Fruit fly (Drosophila melanogaster) whole organism, embryonic: ENCODE measurements around the gene CG34398.

Source experiments
- B-H2 ChIP-seq: fragments of 200-800 bp; sonication (Bioruptor generic); optimal IDR thresholded peaks from 2 replicates; lab custom pipeline; 2018; ENCODE audit warnings: missing biosample characterization, mild to moderate bottlenecking, missing genetic modification characterization
- Bdp1 ChIP-seq: fragments of 200-800 bp; sonication (Bioruptor generic); optimal IDR thresholded peaks from 3 replicates; lab custom pipeline; 2016; ENCODE audit warnings: missing biosample characterization, missing genetic modification characterization
- Bgb ChIP-seq: fragments of 200-800 bp; sonication (Bioruptor generic); IDR thresholded peaks from 2 replicates; pipeline ENCODE4 v1.3.6; 2022; ENCODE audit warnings: missing biosample characterization, missing genetic modification characterization; ENCODE audit not compliant: partially characterized antibody
- C15 ChIP-seq: fragments of 200-800 bp; sonication (Bioruptor generic); IDR thresholded peaks from 3 replicates; pipeline ENCODE4 v1.3.6; 2022; ENCODE audit warnings: missing biosample characterization, missing genetic modification characterization
- CG10267 ChIP-seq: fragments of 200-800 bp; sonication (Bioruptor generic); optimal IDR thresholded peaks from 2 replicates; lab custom pipeline; 2018; ENCODE audit warnings: missing biosample characterization, mild to moderate bottlenecking, missing genetic modification characterization, moderate library complexity
- CG10543 ChIP-seq: fragments of 200-800 bp; sonication (Bioruptor generic); optimal IDR thresholded peaks from 3 replicates; lab custom pipeline; 2017; ENCODE audit warnings: missing biosample characterization, mild to moderate bottlenecking, missing genetic modification characterization, moderate library complexity
- CG12071 ChIP-seq: fragments of 200-800 bp; sonication (Bioruptor generic); optimal IDR thresholded peaks from 3 replicates; lab custom pipeline; 2018; ENCODE audit warnings: missing biosample characterization, mild to moderate bottlenecking, missing genetic modification characterization
- CG13123 ChIP-seq: fragments of 200-800 bp; sonication (Bioruptor generic); optimal IDR thresholded peaks from 2 replicates; lab custom pipeline; 2016; ENCODE audit warnings: missing biosample characterization, missing genetic modification characterization
- CG13624 ChIP-seq: fragments of 200-800 bp; sonication (Bioruptor generic); optimal IDR thresholded peaks from 2 replicates; lab custom pipeline; 2016; ENCODE audit warnings: missing biosample characterization, missing genetic modification characterization
- CG14014 ChIP-seq: fragments of 200-800 bp; sonication (Bioruptor generic); IDR thresholded peaks from 2 replicates; pipeline ENCODE4 v1.3.6; 2022; ENCODE audit warnings: missing biosample characterization, missing genetic modification characterization
- CG1529 ChIP-seq: fragments of 200-800 bp; sonication (Bioruptor generic); optimal IDR thresholded peaks from 3 replicates; lab custom pipeline; 2018; ENCODE audit warnings: missing biosample characterization, missing genetic modification characterization
- CG15696 ChIP-seq: fragments of 200-800 bp; sonication (Bioruptor generic); optimal IDR thresholded peaks from 2 replicates; lab custom pipeline; 2019; ENCODE audit warnings: missing biosample characterization, mild to moderate bottlenecking, missing genetic modification characterization, moderate library complexity
- CG16813 ChIP-seq: fragments of 200-800 bp; sonication (Bioruptor generic); IDR thresholded peaks from 3 replicates; pipeline ENCODE4 v1.3.6; 2022; ENCODE audit warnings: missing biosample characterization, missing genetic modification characterization; ENCODE audit not compliant: partially characterized antibody
- CG2678 ChIP-seq: fragments of 200-800 bp; sonication (Bioruptor generic); optimal IDR thresholded peaks from 3 replicates; lab custom pipeline; 2019; ENCODE audit warnings: missing biosample characterization, mild to moderate bottlenecking, missing genetic modification characterization, moderate library complexity
- CG3065 ChIP-seq: fragments of 200-800 bp; sonication (Bioruptor generic); optimal IDR thresholded peaks from 2 replicates; lab custom pipeline; 2016; ENCODE audit warnings: missing biosample characterization, missing genetic modification characterization
- CG34422 ChIP-seq: fragments of 200-800 bp; sonication (Bioruptor generic); IDR thresholded peaks from 3 replicates; pipeline ENCODE4 v1.3.6; 2022; ENCODE audit warnings: missing biosample characterization, missing genetic modification characterization
- CG4282 ChIP-seq: fragments of 200-800 bp; sonication (Bioruptor generic); optimal IDR thresholded peaks from 2 replicates; lab custom pipeline; 2016; ENCODE audit warnings: missing biosample characterization, missing genetic modification characterization
- CG4328 ChIP-seq: fragments of 200-800 bp; sonication (Bioruptor generic); optimal IDR thresholded peaks from 3 replicates; lab custom pipeline; 2017; ENCODE audit warnings: missing biosample characterization, missing genetic modification reagents, missing genetic modification characterization
- CG43689 ChIP-seq: fragments of 200-800 bp; sonication (Bioruptor generic); IDR thresholded peaks from 2 replicates; pipeline ENCODE4 v1.3.6; 2022; ENCODE audit warnings: missing biosample characterization, missing genetic modification characterization
- CG7372 ChIP-seq: fragments of 200-800 bp; sonication (Bioruptor generic); IDR thresholded peaks from 2 replicates; pipeline ENCODE4 v1.3.6; 2022; ENCODE audit warnings: missing biosample characterization, missing genetic modification characterization
- CG7745 ChIP-seq: fragments of 200-800 bp; sonication (Bioruptor generic); optimal IDR thresholded peaks from 2 replicates; lab custom pipeline; 2018; ENCODE audit warnings: missing biosample characterization, mild to moderate bottlenecking, missing genetic modification characterization, moderate library complexity
- CG8290 ChIP-seq, 3 experiments: fragments of 200-800 bp; sonication (Bioruptor generic); optimal IDR thresholded peaks; 2 replicates each; lab custom pipeline; 2016 to 2019; ENCODE audit warnings: missing biosample characterization in 3 of 3, missing genetic modification characterization in 3 of 3, mild to moderate bottlenecking in 2 of 3, moderate library complexity in 1 of 3
- CG8924 ChIP-seq: fragments of 200-800 bp; optimal IDR thresholded peaks from 3 replicates; lab custom pipeline; 2019; ENCODE audit warnings: missing biosample characterization, mild to moderate bottlenecking, missing genetic modification characterization, moderate library complexity
- CG9727 ChIP-seq: fragments of 200-800 bp; sonication (Bioruptor generic); optimal IDR thresholded peaks from 3 replicates; lab custom pipeline; 2017; ENCODE audit warnings: missing biosample characterization, mild to moderate bottlenecking, missing genetic modification characterization
- Dbx ChIP-seq: fragments of 200-800 bp; sonication (Bioruptor generic); IDR thresholded peaks from 3 replicates; pipeline ENCODE4 v1.3.6; 2022; ENCODE audit warnings: missing biosample characterization, missing genetic modification characterization
- Deaf1 ChIP-seq: fragments of 200-800 bp; optimal IDR thresholded peaks from 3 replicates; lab custom pipeline; 2019; ENCODE audit warnings: missing biosample characterization, mild to moderate bottlenecking, missing genetic modification characterization, moderate library complexity
- Doc3 ChIP-seq: fragments of 200-800 bp; sonication (Bioruptor generic); IDR thresholded peaks from 3 replicates; pipeline ENCODE4 v1.3.6; 2022; ENCODE audit warnings: missing biosample characterization, missing genetic modification characterization; ENCODE audit not compliant: partially characterized antibody
- Eip74EF ChIP-seq, 2 experiments: fragments of 200-800 bp in 1 of 2; fragments of >200 bp in 1 of 2; sonication (Bioruptor generic) in 1 of 2; optimal IDR thresholded peaks; 2 replicates each; lab custom pipeline; 2017 to 2019; ENCODE audit warnings: missing biosample characterization in 2 of 2, missing genetic modification characterization in 2 of 2, mild to moderate bottlenecking in 1 of 2, moderate library complexity in 1 of 2
- Fer2 ChIP-seq: fragments of 200-800 bp; sonication (Bioruptor generic); optimal IDR thresholded peaks from 2 replicates; lab custom pipeline; 2018; ENCODE audit warnings: missing biosample characterization, mild to moderate bottlenecking, missing genetic modification characterization, moderate library complexity
- HmgD ChIP-seq: fragments of 200-800 bp; sonication (Bioruptor generic); optimal IDR thresholded peaks from 3 replicates; lab custom pipeline; 2016; ENCODE audit warnings: missing biosample characterization, missing genetic modification characterization
- Hr39 ChIP-seq: fragments of >200 bp; optimal IDR thresholded peaks from 2 replicates; lab custom pipeline; 2017
- Max ChIP-seq: fragments of 200-800 bp; sonication (Bioruptor generic); optimal IDR thresholded peaks from 2 replicates; lab custom pipeline; 2016; ENCODE audit warnings: missing biosample characterization, mild to moderate bottlenecking, missing genetic modification characterization
- NfI ChIP-seq: fragments of 200-800 bp; sonication (Bioruptor generic); optimal IDR thresholded peaks from 3 replicates; lab custom pipeline; 2018; ENCODE audit warnings: missing biosample characterization, mild to moderate bottlenecking, missing genetic modification characterization, moderate library complexity
- bcd ChIP-seq: fragments of 200-800 bp; sonication (Bioruptor generic); optimal IDR thresholded peaks from 2 replicates; lab custom pipeline; 2017; ENCODE audit warnings: missing biosample characterization, mild to moderate bottlenecking, missing genetic modification characterization
- bowl ChIP-seq: fragments of 200-800 bp; sonication (Bioruptor generic); IDR thresholded peaks from 2 replicates; pipeline ENCODE4 v1.3.6; 2022; ENCODE audit warnings: missing biosample characterization, missing genetic modification characterization
- chinmo ChIP-seq: fragments of 200-800 bp; sonication (Bioruptor generic); IDR thresholded peaks from 4 replicates; pipeline ENCODE4 v1.3.6; 2022; ENCODE audit warnings: missing biosample characterization, missing genetic modification characterization; ENCODE audit not compliant: partially characterized antibody
- crc ChIP-seq: fragments of 200-800 bp; sonication (Bioruptor generic); optimal IDR thresholded peaks from 2 replicates; lab custom pipeline; 2016; ENCODE audit warnings: missing biosample characterization, missing genetic modification characterization
- da ChIP-seq: fragments of 200-800 bp; sonication (Bioruptor generic); optimal IDR thresholded peaks from 2 replicates; lab custom pipeline; 2016; ENCODE audit warnings: missing biosample characterization, missing genetic modification characterization
- danr ChIP-seq: fragments of 200-800 bp; sonication (Bioruptor generic); IDR thresholded peaks from 2 replicates; pipeline ENCODE4 v1.3.6; 2022; ENCODE audit warnings: missing biosample characterization, missing genetic modification characterization
- dpn ChIP-seq, 2 experiments: fragments of 200-800 bp; sonication (Bioruptor generic); optimal IDR thresholded peaks; 3 replicates each; lab custom pipeline; 2016; ENCODE audit warnings: missing biosample characterization in 2 of 2, missing genetic modification characterization in 2 of 2
- emc ChIP-seq: fragments of 200-800 bp; sonication (Bioruptor generic); optimal IDR thresholded peaks from 2 replicates; lab custom pipeline; 2016; ENCODE audit warnings: missing biosample characterization, missing genetic modification characterization
- gsb-n ChIP-seq: fragments of 200-800 bp; sonication (Bioruptor generic); optimal IDR thresholded peaks from 3 replicates; lab custom pipeline; 2018; ENCODE audit warnings: missing biosample characterization, mild to moderate bottlenecking, missing genetic modification characterization
- her ChIP-seq: fragments of 200-800 bp; sonication (Bioruptor generic); optimal IDR thresholded peaks from 2 replicates; lab custom pipeline; 2016; ENCODE audit warnings: missing biosample characterization, missing genetic modification characterization
- lab ChIP-seq: fragments of 200-800 bp; sonication (Bioruptor generic); optimal IDR thresholded peaks from 3 replicates; lab custom pipeline; 2017; ENCODE audit warnings: missing biosample characterization, missing genetic modification characterization, mild to moderate bottlenecking, moderate library complexity, missing genetic modification reagents
- lola ChIP-seq, 3 experiments: fragments of >200 bp in 2 of 3; fragments of 200-800 bp in 1 of 3; sonication (Bioruptor generic) in 1 of 3; optimal IDR thresholded peaks; 2 replicates each; lab custom pipeline; 2017 to 2019; ENCODE audit warnings: missing biosample characterization in 3 of 3, missing genetic modification characterization in 3 of 3, mild to moderate bottlenecking in 1 of 3, moderate library complexity in 1 of 3
- mld ChIP-seq: fragments of 200-800 bp; sonication (Bioruptor generic); IDR thresholded peaks from 3 replicates; pipeline ENCODE4 v1.3.6; 2022; ENCODE audit warnings: missing biosample characterization, missing genetic modification characterization; ENCODE audit not compliant: partially characterized antibody
- run ChIP-seq: fragments of 200-800 bp; sonication (Bioruptor generic); optimal IDR thresholded peaks from 3 replicates; lab custom pipeline; 2018; ENCODE audit warnings: missing biosample characterization, mild to moderate bottlenecking, missing genetic modification characterization
- sisA ChIP-seq: fragments of 200-800 bp; sonication (Bioruptor generic); IDR thresholded peaks from 2 replicates; pipeline ENCODE4 v1.3.6; 2022; ENCODE audit warnings: missing biosample characterization, missing genetic modification characterization
- slbo ChIP-seq: fragments of 200-800 bp; sonication (Bioruptor generic); IDR thresholded peaks from 2 replicates; pipeline ENCODE4 v1.3.6; 2022; ENCODE audit warnings: missing biosample characterization, missing genetic modification characterization
- wdn ChIP-seq: fragments of 200-800 bp; sonication (Bioruptor generic); IDR thresholded peaks from 2 replicates; pipeline ENCODE4 v1.3.6; 2022; ENCODE audit warnings: missing biosample characterization, missing genetic modification characterization

Gene CG34398

DNA sequence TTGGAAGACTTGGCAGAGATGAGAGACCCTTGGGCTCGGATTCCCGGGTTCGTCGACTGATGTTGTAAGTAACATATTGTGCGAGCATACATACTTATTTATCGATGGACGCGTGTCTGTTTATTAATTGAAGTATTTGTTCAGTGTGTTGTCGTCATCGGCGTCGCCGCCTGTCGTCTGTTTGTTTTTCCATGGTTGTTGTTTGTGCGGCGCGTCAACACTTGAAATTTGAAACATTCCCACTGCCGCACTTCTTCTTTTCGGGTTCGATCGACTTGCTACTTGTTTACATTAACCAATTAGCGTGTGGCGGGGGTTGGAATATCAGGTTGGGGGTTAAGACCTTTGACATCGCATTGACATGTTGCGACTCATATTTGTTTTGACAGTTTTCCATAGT, 46.4 kb upstream of the CG34398 start (continued):
- TF ChIP-seq run (tag; lab: Kevin White, UChicago), result no peak
- TF ChIP-seq emc (GFP tag; lab: Kevin White, UChicago), result no peak
- TF ChIP-seq bcd (GFP tag; lab: Kevin White, UChicago), result peak; percentile 35
- peak; percentile 60 for TF ChIP-seq CG12071 (GFP tag; lab: Kevin White, UChicago)
- peak; percentile 77 for TF ChIP-seq lab (GFP tag; lab: Kevin White, UChicago)
- TF ChIP-seq sisA (GFP tag; lab: Robert Waterston, UW), result no peak
- TF ChIP-seq Hr39 (lab: Kevin White, UChicago), result no peak
- TF ChIP-seq C15, result no peak
- peak; percentile 77 for TF ChIP-seq gsb-n (tag; lab: Kevin White, UChicago)
- peak; percentile 20 to 24 for TF ChIP-seq dpn (GFP tag; optimal IDR thresholded peaks at IDR 0.05; lab: Kevin White, UChicago)
- no peak for TF ChIP-seq chinmo (GFP tag; lab: Robert Waterston, UW)
- TF ChIP-seq CG8290 (GFP tag; optimal IDR thresholded peaks at IDR 0.05; lab: Kevin White, UChicago), result peak; percentile 59
- peak in 1 of 2 experiments; percentile 89 for TF ChIP-seq CG8290 (tag; optimal IDR thresholded peaks at IDR 0.05; lab: Kevin White, UChicago)
- TF ChIP-seq Eip74EF (GFP tag; optimal IDR thresholded peaks at IDR 0.05; lab: Kevin White, UChicago), result peak in 1 of 2 experiments; percentile 7
- TF ChIP-seq CG1529 (GFP tag; lab: Kevin White, UChicago), result peak; percentile 74
- peak in 1 of 3 experiments; percentile 78 for TF ChIP-seq lola (GFP tag; optimal IDR thresholded peaks at IDR 0.05; lab: Kevin White, UChicago)
- TF ChIP-seq slbo (GFP tag; lab: Robert Waterston, UW), result no peak
- no peak for TF ChIP-seq Fer2 (tag; lab: Kevin White, UChicago)
- TF ChIP-seq CG15696 (tag; lab: Kevin White, UChicago), result peak; percentile 95
- TF ChIP-seq CG2678 (tag; lab: Kevin White, UChicago), result peak; percentile 66
- TF ChIP-seq CG34422 (GFP tag; lab: Robert Waterston, UW), result no peak; the same call in 2 of the 3 replicates
- TF ChIP-seq CG43689 (GFP tag; lab: Robert Waterston, UW), result no peak
- peak; percentile 6 for TF ChIP-seq Deaf1
- TF ChIP-seq B-H2 (GFP tag; lab: Kevin White, UChicago), result no peak
- no peak for TF ChIP-seq CG7372 (GFP tag; lab: Robert Waterston, UW)
- peak; percentile 53 for TF ChIP-seq CG10267 (tag; lab: Kevin White, UChicago)
- no peak for TF ChIP-seq CG4282 (GFP tag; lab: Kevin White, UChicago)
- TF ChIP-seq HmgD (GFP tag; lab: Kevin White, UChicago), result no peak
- peak; percentile 90 for TF ChIP-seq CG9727 (GFP tag; lab: Kevin White, UChicago)
- peak; percentile 84 for TF ChIP-seq CG7745
- TF ChIP-seq CG16813 (GFP tag; lab: Robert Waterston, UW), result no peak
- TF ChIP-seq NfI (GFP tag; lab: Kevin White, UChicago), result no peak
- no peak for TF ChIP-seq bowl (GFP tag; lab: Robert Waterston, UW)
- TF ChIP-seq her (GFP tag; lab: Kevin White, UChicago), result peak; percentile 40
- TF ChIP-seq CG13123, result no peak
- no peak for TF ChIP-seq Bgb
- TF ChIP-seq CG4328 (GFP tag; lab: Kevin White, UChicago), result peak; percentile 56
- peak; percentile 77 for TF ChIP-seq CG8924
- peak; percentile 54 for TF ChIP-seq CG10543 (GFP tag; lab: Kevin White, UChicago)
- no peak for TF ChIP-seq wdn (GFP tag; lab: Robert Waterston, UW)
- TF ChIP-seq danr, result no peak
- no peak for TF ChIP-seq CG14014 (GFP tag; lab: Robert Waterston, UW)
- TF ChIP-seq Doc3 (GFP tag; lab: Robert Waterston, UW), result no peak
- TF ChIP-seq CG3065 (GFP tag; lab: Kevin White, UChicago), result no peak
- TF ChIP-seq Max (GFP tag; lab: Kevin White, UChicago), result no peak
- TF ChIP-seq mld (GFP tag; lab: Robert Waterston, UW), result no peak
- TF ChIP-seq Dbx (GFP tag; lab: Robert Waterston, UW), result no peak
- TF ChIP-seq crc (GFP tag; lab: Kevin White, UChicago), result peak; percentile 28
- no peak for TF ChIP-seq CG13624 (GFP tag; lab: Kevin White, UChicago)
- TF ChIP-seq da (GFP tag; lab: Kevin White, UChicago), result no peak
- TF ChIP-seq Bdp1 (GFP tag; lab: Kevin White, UChicago), result peak; percentile 37
